Fruit fly (Drosophila melanogaster): ENCODE results near the gene CG32017.
A peak's percentile ranks its signal among the peaks of the same experiment; 100 is the strongest.

The CG32017 gene

DNA sequence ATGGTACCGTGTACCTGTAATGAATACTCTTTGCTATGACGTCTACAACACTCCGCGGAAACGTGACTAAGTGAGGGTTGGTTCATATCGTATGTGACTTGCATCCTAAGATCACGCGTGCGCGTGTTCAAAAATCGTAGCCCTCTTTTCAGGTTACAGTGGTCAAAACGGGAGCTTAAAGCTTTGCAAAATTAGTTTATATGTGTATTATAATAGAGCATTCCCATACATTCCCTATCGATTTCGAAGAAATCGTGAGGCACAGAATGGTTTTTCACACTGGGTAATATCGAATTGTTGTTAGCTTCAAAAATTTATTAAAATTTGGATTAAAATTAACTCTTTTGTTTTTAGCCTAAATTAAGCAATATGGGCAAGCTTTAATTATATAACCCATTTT, 15.5 kb downstream of the CG32017 start (continued):
- TF ChIP-seq CG9797 (GFP tag; optimal IDR thresholded peaks at IDR 0.05) = no peak
- TF ChIP-seq dimm (GFP tag; IDR thresholded peaks at IDR 0.05) = no peak
- TF ChIP-seq CG7357 (GFP tag; IDR thresholded peaks at IDR 0.05) = peak; percentile 94
- TF ChIP-seq ttk (GFP tag; IDR thresholded peaks at IDR 0.05) = no peak
- no peak for TF ChIP-seq oc (tag; optimal IDR thresholded peaks at IDR 0.05)
- peak; percentile 6 for TF ChIP-seq B-H2 (GFP tag; optimal IDR thresholded peaks at IDR 0.05)
- no peak for TF ChIP-seq hbn (GFP tag; IDR thresholded peaks at IDR 0.05; ENCODE audit: partially characterized antibody)
- no peak for TF ChIP-seq CG12391 (tag; optimal IDR thresholded peaks at IDR 0.05)
- no peak for TF ChIP-seq hth (optimal IDR thresholded peaks at IDR 0.05)
- TF ChIP-seq CG10979 (tag; optimal IDR thresholded peaks at IDR 0.05) = no peak
- no peak for TF ChIP-seq ab (GFP tag; optimal IDR thresholded peaks at IDR 0.05)
- TF ChIP-seq CG8765 (GFP tag; IDR thresholded peaks at IDR 0.05) = no peak
- no peak for TF ChIP-seq D19A (tag; optimal IDR thresholded peaks at IDR 0.05)
- peak; percentile 15 for TF ChIP-seq CG10431 (GFP tag; optimal IDR thresholded peaks at IDR 0.05)
- no peak for TF ChIP-seq sima (GFP tag; optimal IDR thresholded peaks at IDR 0.05)
- no peak for TF ChIP-seq bbx (GFP tag; IDR thresholded peaks at IDR 0.05; ENCODE audit: partially characterized antibody)
- no peak for TF ChIP-seq CG1529 (GFP tag; optimal IDR thresholded peaks at IDR 0.05)
- no peak for TF ChIP-seq wor (GFP tag; IDR thresholded peaks at IDR 0.05)
- TF ChIP-seq CG13894 (tag; optimal IDR thresholded peaks at IDR 0.05) = peak; percentile 70
- TF ChIP-seq cad (GFP tag; optimal IDR thresholded peaks at IDR 0.05) = no peak
- no peak for TF ChIP-seq CG17359 (tag; optimal IDR thresholded peaks at IDR 0.05)
- no peak for TF ChIP-seq CG7556 (GFP tag; optimal IDR thresholded peaks at IDR 0.05)
- TF ChIP-seq en (GFP tag; optimal IDR thresholded peaks at IDR 0.05) = peak; percentile 4
- no peak for TF ChIP-seq Sox102F (GFP tag; optimal IDR thresholded peaks at IDR 0.05)
- TF ChIP-seq CG11504 (tag; optimal IDR thresholded peaks at IDR 0.05) = no peak
- no peak for TF ChIP-seq croc (GFP tag; conservative IDR thresholded peaks at IDR 0.05)
- no peak for TF ChIP-seq sr (GFP tag; IDR thresholded peaks at IDR 0.05)
- TF ChIP-seq CG1792 (GFP tag; optimal IDR thresholded peaks at IDR 0.05) = no peak
- TF ChIP-seq exex (tag; optimal IDR thresholded peaks at IDR 0.05) = no peak
- TF ChIP-seq chif (GFP tag; optimal IDR thresholded peaks at IDR 0.05) = no peak
- no peak for TF ChIP-seq stc (GFP tag; IDR thresholded peaks at IDR 0.05)
- peak; percentile 4 for TF ChIP-seq CG10267 (tag; optimal IDR thresholded peaks at IDR 0.05)
- no peak for TF ChIP-seq Hand (GFP tag; optimal IDR thresholded peaks at IDR 0.05)
- no peak for TF ChIP-seq CG11456 (GFP tag; IDR thresholded peaks at IDR 0.05)
- TF ChIP-seq CG31388 (GFP tag; optimal IDR thresholded peaks at IDR 0.05) = no peak
- no peak for TF ChIP-seq CG10543 (GFP tag; optimal IDR thresholded peaks at IDR 0.05)
- peak in 1 of 3 experiments; percentile 69 for TF ChIP-seq lola (GFP tag; optimal IDR thresholded peaks at IDR 0.05)
- TF ChIP-seq CG17912 (GFP tag; optimal IDR thresholded peaks at IDR 0.05) = peak; percentile 32

DNA sequence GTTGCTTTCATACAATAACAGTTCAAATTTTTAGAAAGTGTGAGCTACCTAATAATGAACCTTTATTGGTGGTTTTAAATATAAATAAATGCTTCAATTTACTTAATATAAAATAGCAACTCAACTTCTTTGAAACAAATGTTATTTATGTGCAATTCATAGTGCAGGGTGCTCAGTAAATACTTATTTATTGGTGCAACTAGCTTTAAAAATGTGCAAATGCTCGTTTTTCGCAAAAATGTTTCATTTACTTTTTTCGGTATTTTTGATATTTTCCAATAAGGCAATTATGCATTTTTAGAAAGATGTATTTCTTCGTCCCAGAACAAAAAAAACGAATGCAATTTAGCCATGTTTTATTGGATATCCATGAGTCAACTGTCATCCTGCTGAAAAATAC, 17.2 kb downstream of the CG32017 start:
- no peak for TF ChIP-seq schlank (tag; optimal IDR thresholded peaks at IDR 0.05)
- peak; percentile 17 for TF ChIP-seq gfzf (GFP tag; optimal IDR thresholded peaks at IDR 0.05)
- TF ChIP-seq CG11723 (GFP tag; optimal IDR thresholded peaks at IDR 0.05) = peak; percentile 1
- peak; percentile 91 for TF ChIP-seq CG30020 (tag; optimal IDR thresholded peaks at IDR 0.05)
- peak in 1 of 2 experiments; percentile 26 for TF ChIP-seq eve (GFP tag; optimal IDR thresholded peaks at IDR 0.05)
- peak; percentile 37 for TF ChIP-seq CG17802 (tag; optimal IDR thresholded peaks at IDR 0.05)
- TF ChIP-seq zf30C (GFP tag; optimal IDR thresholded peaks at IDR 0.05) = no peak
- peak; percentile 47 for TF ChIP-seq Elba2 (GFP tag; optimal IDR thresholded peaks at IDR 0.05)
